Worm (Caenorhabditis elegans): ENCODE results near the gene abts-3.

- TF ChIP-seq nhr-12 (tag; optimal IDR thresholded peaks at IDR 0.05) (no peak), unc-62 (GFP tag; optimal IDR thresholded peaks at IDR 0.05) (no peak), elt-1 (tag; optimal IDR thresholded peaks at IDR 0.05; ENCODE audit: borderline replicate concordance, insufficient read depth) (no peak), mep-1 (tag; optimal IDR thresholded peaks at IDR 0.05) (no peak), ceh-83 (GFP tag; optimal IDR thresholded peaks at IDR 0.05) (no peak), mab-5 (tag; optimal IDR thresholded peaks at IDR 0.05) (no peak), ham-2 (GFP tag; optimal IDR thresholded peaks at IDR 0.05) (no peak), drap-1 (GFP tag; optimal IDR thresholded peaks at IDR 0.05) (no peak)
Observed at ce11 chrII:6116701-6117100, 16.0 kb upstream of the abts-3 start.
